Fruit fly (Drosophila melanogaster) whole organism, embryonic: ENCODE data around the gene CG6607.

ENCODE experiments used
- Aef1 ChIP-seq: fragments of 200-800 bp; sonication (Bioruptor generic); IDR thresholded peaks from 3 replicates; pipeline ENCODE4 v1.3.6; 2022; ENCODE audit warnings: missing biosample characterization, missing genetic modification characterization
- CG10366 ChIP-seq: fragments of 200-800 bp; sonication (Bioruptor generic); IDR thresholded peaks from 2 replicates; pipeline ENCODE4 v1.3.6; 2022; ENCODE audit warnings: missing biosample characterization, missing genetic modification characterization
- CG15696 ChIP-seq: fragments of 200-800 bp; sonication (Bioruptor generic); optimal IDR thresholded peaks from 2 replicates; lab custom pipeline; 2019; ENCODE audit warnings: missing biosample characterization, mild to moderate bottlenecking, missing genetic modification characterization, moderate library complexity
- Kr ChIP-seq: fragments of 200-800 bp; sonication (Bioruptor generic); optimal IDR thresholded peaks from 2 replicates; lab custom pipeline; 2017; ENCODE audit warnings: missing biosample characterization, mild to moderate bottlenecking, missing genetic modification characterization
- h ChIP-seq: fragments of >200 bp; optimal IDR thresholded peaks from 2 replicates; lab custom pipeline; 2017
- seq ChIP-seq: fragments of 200-800 bp; sonication (Bioruptor generic); IDR thresholded peaks from 2 replicates; pipeline ENCODE4 v1.3.6; 2022; ENCODE audit warnings: missing biosample characterization, missing genetic modification characterization
- zf30C ChIP-seq: fragments of 200-800 bp; sonication (Bioruptor generic); optimal IDR thresholded peaks from 3 replicates; lab custom pipeline; 2018; ENCODE audit warnings: missing biosample characterization, mild to moderate bottlenecking, missing genetic modification characterization

DNA sequence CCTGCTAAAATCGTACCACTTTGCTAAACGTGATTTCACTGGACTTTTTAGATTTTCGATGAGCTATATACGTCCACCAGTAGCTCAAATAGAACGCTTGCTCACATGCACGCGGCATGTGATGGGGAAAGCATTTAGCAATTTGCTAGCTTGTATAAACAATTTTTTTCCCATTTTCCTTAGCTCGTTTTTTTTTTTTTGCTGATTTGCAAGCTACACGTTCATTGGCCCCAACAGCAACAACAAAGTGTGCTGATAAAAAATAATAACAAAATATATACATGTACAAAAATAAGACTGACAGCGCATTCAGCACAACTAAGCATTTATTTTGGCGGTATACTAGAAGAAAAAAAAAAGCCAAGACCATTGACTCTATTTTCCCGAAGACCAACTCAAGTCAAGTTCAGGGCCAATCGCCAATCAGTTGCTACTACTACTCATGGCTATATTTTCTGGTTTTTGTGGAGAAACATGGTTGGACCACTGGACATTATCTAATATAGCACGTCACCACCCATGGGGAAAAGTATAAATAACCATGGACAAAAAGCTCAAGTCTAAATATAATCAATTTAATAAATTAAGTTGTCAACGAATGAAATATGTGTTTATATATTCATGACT, 48.1 kb downstream of the CG6607 start:
- TF ChIP-seq seq (GFP tag; lab: Robert Waterston, UW) = no peak
- TF ChIP-seq CG15696 (tag; lab: Kevin White, UChicago) = no peak
- no peak for TF ChIP-seq Kr (GFP tag; lab: Kevin White, UChicago)
- TF ChIP-seq Aef1 = no peak
- TF ChIP-seq CG10366 (GFP tag; lab: Robert Waterston, UW) = no peak
- no peak for TF ChIP-seq h
- no peak for TF ChIP-seq zf30C (GFP tag; lab: Kevin White, UChicago)
